Worm (Caenorhabditis elegans) whole organism, mixed stage, embryonic: ENCODE results near the gene mboa-3.

Experiments used
- M03D4.4 ChIP-seq: sonication (generic microtip); optimal IDR thresholded peaks from 2 replicates; lab custom pipeline; 2017; ENCODE audit warnings: mild to moderate bottlenecking, missing genetic modification characterization, missing compliant biosample characterization
- blmp-1 ChIP-seq: fragments of 150-350 bp; optimal IDR thresholded peaks from 2 replicates; lab custom pipeline; 2014; ENCODE audit warnings: missing biosample characterization, missing genetic modification characterization
- ceh-39 ChIP-seq: fragments of 150-350 bp; optimal IDR thresholded peaks from 2 replicates; lab custom pipeline; 2014; ENCODE audit warnings: missing biosample characterization, missing genetic modification characterization
- ceh-83 ChIP-seq: fragments of 200-800 bp; sonication (Bioruptor generic); optimal IDR thresholded peaks from 2 replicates; lab custom pipeline; 2018; ENCODE audit warnings: mild to moderate bottlenecking, missing genetic modification characterization, missing compliant biosample characterization
- ces-1 ChIP-seq: fragments of 150-350 bp; optimal IDR thresholded peaks from 2 replicates; lab custom pipeline; 2014; ENCODE audit warnings: missing biosample characterization, missing genetic modification reagents, missing genetic modification characterization
- elt-1 ChIP-seq: sonication (generic microtip); optimal IDR thresholded peaks from 2 replicates; lab custom pipeline; 2017; ENCODE audit warnings: missing genetic modification characterization, mild to moderate bottlenecking, missing compliant biosample characterization, antibody characterized with exemption, moderate library complexity, borderline replicate concordance; ENCODE audit not compliant: insufficient read depth
- elt-3 ChIP-seq: fragments of 150-350 bp; optimal IDR thresholded peaks from 2 replicates; lab custom pipeline; 2014; ENCODE audit warnings: missing biosample characterization, missing genetic modification characterization
- flh-1 ChIP-seq: fragments of 200-800 bp; sonication (Bioruptor generic); optimal IDR thresholded peaks from 2 replicates; lab custom pipeline; 2018; ENCODE audit warnings: mild to moderate bottlenecking, missing genetic modification characterization, moderate library complexity, missing compliant biosample characterization
- ham-2 ChIP-seq: fragments of 200-800 bp; sonication (Bioruptor generic); optimal IDR thresholded peaks from 2 replicates; lab custom pipeline; 2018; ENCODE audit warnings: mild to moderate bottlenecking, missing genetic modification characterization, missing compliant biosample characterization
- hlh-1 ChIP-seq: fragments of 150-350 bp; optimal IDR thresholded peaks from 2 replicates; lab custom pipeline; 2014; ENCODE audit warnings: missing biosample characterization, missing genetic modification reagents, missing genetic modification characterization
- lin-32 ChIP-seq: fragments of 200-800 bp; sonication (Bioruptor generic); optimal IDR thresholded peaks from 2 replicates; lab custom pipeline; 2018; ENCODE audit warnings: mild to moderate bottlenecking, missing genetic modification characterization, missing compliant biosample characterization
- lsy-2 ChIP-seq: fragments of 150-350 bp; optimal IDR thresholded peaks from 2 replicates; lab custom pipeline; 2014; ENCODE audit warnings: missing biosample characterization, missing genetic modification characterization
- mab-5 ChIP-seq: fragments of 150-350 bp; optimal IDR thresholded peaks from 2 replicates; lab custom pipeline; 2014; ENCODE audit warnings: missing biosample characterization, missing genetic modification characterization
- mep-1 ChIP-seq: fragments of 150-350 bp; optimal IDR thresholded peaks from 2 replicates; lab custom pipeline; 2017; ENCODE audit warnings: missing biosample characterization, missing genetic modification reagents, missing genetic modification characterization, inconsistent platforms
- mls-2 ChIP-seq: sonication (generic microtip); optimal IDR thresholded peaks from 2 replicates; lab custom pipeline; 2016; ENCODE audit warnings: mild to moderate bottlenecking, missing genetic modification characterization, moderate library complexity, missing compliant biosample characterization
- nhr-76 ChIP-seq: sonication (generic microtip); optimal IDR thresholded peaks from 2 replicates; lab custom pipeline; 2017; ENCODE audit warnings: missing biosample characterization, missing genetic modification characterization
- pha-4 ChIP-seq: fragments of 150-350 bp; optimal IDR thresholded peaks from 2 replicates; lab custom pipeline; 2018; ENCODE audit warnings: missing biosample characterization, missing genetic modification reagents, missing genetic modification characterization
- sem-2 ChIP-seq: fragments of 200-800 bp; sonication (Bioruptor generic); optimal IDR thresholded peaks from 2 replicates; lab custom pipeline; 2018; ENCODE audit warnings: mild to moderate bottlenecking, missing genetic modification characterization, missing compliant biosample characterization
- snpc-4 ChIP-seq: fragments of 150-350 bp; optimal IDR thresholded peaks from 2 replicates; lab custom pipeline; 2014; ENCODE audit warnings: missing biosample characterization, missing genetic modification characterization
- sptf-1 ChIP-seq: sonication (generic microtip); optimal IDR thresholded peaks from 2 replicates; lab custom pipeline; 2017; ENCODE audit warnings: mild to moderate bottlenecking, missing genetic modification characterization, moderate library complexity, missing compliant biosample characterization
- unc-120 ChIP-seq: sonication (generic microtip); optimal IDR thresholded peaks from 2 replicates; lab custom pipeline; 2017; ENCODE audit warnings: missing genetic modification characterization, missing compliant biosample characterization; ENCODE audit not compliant: poor library complexity, severe bottlenecking
- unc-39 ChIP-seq: fragments of 150-350 bp; optimal IDR thresholded peaks from 2 replicates; lab custom pipeline; 2014; ENCODE audit warnings: missing biosample characterization, missing genetic modification characterization
- unc-62 ChIP-seq: fragments of 150-350 bp; optimal IDR thresholded peaks from 2 replicates; lab custom pipeline; 2014; ENCODE audit warnings: missing biosample characterization, missing genetic modification reagents, missing genetic modification characterization
- zip-8 ChIP-seq: fragments of 150-350 bp; optimal IDR thresholded peaks from 2 replicates; lab custom pipeline; 2014; ENCODE audit warnings: missing biosample characterization, missing genetic modification characterization
- ztf-11 ChIP-seq: fragments of 150-350 bp; optimal IDR thresholded peaks from 2 replicates; lab custom pipeline; 2014; ENCODE audit warnings: missing biosample characterization, missing genetic modification characterization

The mboa-3 gene

ce11 chrX:5515459-5515858 lies 7.2 kb downstream of the mboa-3 start:
- TF ChIP-seq ces-1 (GFP tag; lab: Kevin White, UChicago) (peak; percentile 92), sptf-1 (tag; lab: Kevin White, UChicago) (no peak), lin-32 (GFP tag; lab: Kevin White, UChicago) (no peak)

- TF ChIP-seq mls-2 (tag; lab: Kevin White, UChicago) (no peak), mab-5 (tag; lab: Kevin White, UChicago) (no peak)
Measured at ce11 chrX:5514984-5515383, 7.6 kb downstream of the mboa-3 start, which contains the start of gene T23F2.4. T23F2.4 (minus strand) TSS chrX:5515084.

DNA sequence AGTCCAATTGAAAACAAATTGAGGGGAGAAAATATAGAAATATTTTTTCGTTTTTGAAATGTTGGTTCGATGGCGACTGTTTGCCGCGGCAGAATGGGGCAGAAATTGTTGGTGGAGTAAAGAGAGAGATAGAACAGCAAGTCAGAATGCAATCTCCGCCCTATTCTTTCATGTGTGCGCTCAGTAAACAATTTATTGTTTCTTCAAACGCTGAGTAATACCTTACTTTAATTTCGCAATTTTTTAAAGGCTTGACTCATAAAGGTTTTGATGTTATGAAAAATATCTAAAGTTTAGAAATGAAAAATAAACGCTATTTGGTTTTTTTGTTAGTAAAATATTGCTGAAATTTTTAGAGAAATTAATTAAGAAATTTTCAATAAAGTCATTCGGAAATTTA lies 8.3 kb downstream of the mboa-3 start:
- TF ChIP-seq ceh-39 (tag; lab: Kevin White, UChicago) (no peak), hlh-1 (tag; lab: Kevin White, UChicago) (no peak), M03D4.4 (no peak), snpc-4 (tag; lab: Kevin White, UChicago) (no peak), pha-4 (tag; lab: Kevin White, UChicago) (no peak), ceh-83 (GFP tag; lab: Kevin White, UChicago) (no peak), ces-1 (GFP tag; lab: Kevin White, UChicago) (peak; percentile 31)

DNA sequence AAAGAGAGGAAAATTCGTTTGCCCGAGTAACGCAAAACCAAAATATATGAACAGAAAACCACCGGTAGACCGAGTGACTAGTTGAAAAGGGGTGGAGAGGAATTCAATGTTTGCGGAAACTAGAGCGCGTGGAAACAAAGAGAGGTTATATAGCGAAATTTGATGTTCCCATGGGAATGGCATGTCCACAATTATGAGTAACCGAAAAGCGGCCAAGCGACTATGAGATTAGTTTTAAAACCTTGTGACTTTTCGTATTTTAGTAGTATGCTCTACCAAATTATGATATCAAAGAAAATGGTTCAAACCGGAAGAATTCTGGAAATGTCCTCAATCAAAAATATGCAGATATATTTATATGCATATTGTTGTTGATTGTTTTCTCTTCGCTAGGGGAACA lies 9.9 kb downstream of the mboa-3 start:
- TF ChIP-seq ces-1 (GFP tag; lab: Kevin White, UChicago) (peak; percentile 35), sptf-1 (tag; lab: Kevin White, UChicago) (no peak)

DNA sequence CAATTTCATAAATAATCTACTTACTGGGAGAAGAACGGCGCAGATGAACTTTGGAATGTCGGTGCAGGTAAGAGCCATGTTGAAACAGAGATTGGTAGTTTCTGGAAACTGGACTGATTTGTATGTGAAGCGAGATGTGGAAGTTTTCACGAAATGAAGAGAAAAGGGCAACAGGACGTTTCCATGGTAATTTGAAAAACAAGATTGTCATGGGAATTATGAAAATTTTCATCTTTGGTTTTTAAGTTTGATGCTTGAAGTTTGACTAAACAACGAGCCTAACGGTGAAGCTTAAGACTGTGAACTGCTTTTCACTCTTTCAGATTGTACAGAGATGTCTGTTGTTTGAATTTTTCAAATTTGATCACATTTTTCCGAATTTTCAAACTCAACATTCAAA lies 10.4 kb downstream of the mboa-3 start, which contains the start of gene T23F2.3:
Gene T23F2.3, minus strand, starts transcription at position 101 of the 400 bp plus-strand sequence.
- TF ChIP-seq snpc-4 (tag; lab: Kevin White, UChicago), result no peak
- no peak for TF ChIP-seq lsy-2
- TF ChIP-seq sem-2 (GFP tag; lab: Kevin White, UChicago), result no peak

DNA sequence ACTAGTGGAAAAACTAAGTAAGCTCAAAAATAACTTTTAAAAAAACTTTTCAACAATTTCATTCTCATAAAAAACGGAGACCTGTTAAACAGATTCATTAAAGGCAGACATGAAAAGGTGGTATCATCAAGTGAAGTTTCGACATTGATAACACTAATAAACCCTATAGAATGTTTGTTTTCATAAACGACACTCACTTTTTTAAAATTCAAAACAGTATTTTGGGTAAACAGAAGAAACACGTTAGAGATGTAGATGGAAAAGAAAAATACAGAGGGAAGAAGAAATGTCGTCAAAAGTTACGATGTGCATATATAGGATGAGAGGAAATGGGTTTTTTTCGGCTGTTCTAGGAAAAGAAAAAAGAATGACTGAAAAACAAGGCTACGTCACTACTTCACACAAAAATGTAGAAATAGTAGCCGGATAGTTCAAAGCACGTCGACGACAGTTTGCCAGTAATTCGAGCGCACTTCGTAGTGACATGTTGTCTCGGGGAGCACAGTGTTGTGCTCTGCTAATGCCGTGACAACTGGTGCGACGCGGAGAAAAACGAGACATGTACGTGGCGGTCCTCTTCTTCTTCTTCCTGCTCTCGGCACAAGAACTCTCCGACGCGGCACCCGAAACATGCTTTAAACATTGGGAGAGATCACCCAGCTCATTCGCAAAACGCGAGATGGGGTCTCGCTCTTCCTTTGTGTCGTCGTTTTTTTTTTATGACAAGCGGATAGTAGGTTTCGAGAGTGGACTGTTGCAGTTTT lies 13.3 kb downstream of the mboa-3 start:
- TF ChIP-seq hlh-1 (tag; lab: Kevin White, UChicago), result peak; percentile 63
- TF ChIP-seq mep-1, result no peak

DNA sequence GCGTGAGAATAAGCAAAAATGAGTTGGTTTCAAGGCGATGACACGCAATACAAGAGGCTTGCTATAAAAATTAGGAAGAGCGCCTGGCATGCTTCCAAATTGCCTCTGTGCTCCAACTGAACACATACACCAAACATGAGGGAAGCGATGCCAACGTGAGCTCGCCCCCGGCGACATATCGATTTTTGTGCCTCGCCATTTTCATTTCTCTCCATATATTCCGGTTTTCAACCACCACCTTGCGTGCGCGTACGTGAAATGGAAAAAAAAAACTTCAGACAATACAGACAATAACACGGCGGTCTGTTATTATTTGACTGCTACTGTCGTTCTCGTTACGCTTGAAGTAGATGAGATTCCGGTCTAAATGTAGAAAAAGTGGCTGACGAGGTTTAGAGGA lies 14.7 kb downstream of the mboa-3 start:
- no peak for TF ChIP-seq unc-120 (tag; lab: Kevin White, UChicago)
- no peak for TF ChIP-seq blmp-1 (tag; lab: Kevin White, UChicago)
- no peak for TF ChIP-seq sptf-1 (tag; lab: Kevin White, UChicago)

- peak; percentile 57 for TF ChIP-seq unc-120 (tag; lab: Kevin White, UChicago)
- TF ChIP-seq flh-1 (GFP tag; lab: Kevin White, UChicago), result no peak
- peak; percentile 64 for TF ChIP-seq unc-62 (GFP tag; lab: Kevin White, UChicago)
Measured at ce11 chrX:5506432-5506977, 16.1 kb downstream of the mboa-3 start.

DNA sequence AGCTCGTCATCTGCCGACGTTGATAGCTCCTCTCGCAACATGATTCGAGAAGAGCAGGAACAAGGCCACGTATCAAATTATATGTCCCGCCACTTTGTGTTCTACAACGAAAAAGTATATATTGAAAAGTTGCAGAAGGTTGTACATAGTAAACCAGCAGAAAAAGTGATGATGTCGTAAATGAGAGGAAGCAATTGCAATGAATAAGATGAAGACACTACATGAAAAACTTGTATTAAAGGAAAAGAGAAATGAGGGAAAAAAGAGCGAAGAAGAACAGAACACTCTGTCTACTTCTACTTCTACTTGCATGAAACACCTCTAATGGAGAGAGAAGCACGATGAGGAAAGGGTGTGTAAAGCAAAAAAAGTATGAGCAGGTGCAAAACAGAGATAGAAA lies 17.5 kb downstream of the mboa-3 start, which contains the start of gene T23F2.2:
Gene T23F2.2, minus strand, starts transcription at position 101 of the 400 bp plus-strand sequence.
- TF ChIP-seq snpc-4 (tag; lab: Kevin White, UChicago), result no peak
- TF ChIP-seq sem-2 (GFP tag; lab: Kevin White, UChicago), result no peak
- TF ChIP-seq ceh-83 (GFP tag; lab: Kevin White, UChicago), result no peak
- TF ChIP-seq elt-1 (tag; lab: Kevin White, UChicago), result no peak
- TF ChIP-seq ztf-11 (tag; lab: Kevin White, UChicago), result no peak
- no peak for TF ChIP-seq ham-2 (GFP tag; lab: Kevin White, UChicago)
- no peak for TF ChIP-seq zip-8 (tag; lab: Kevin White, UChicago)
- TF ChIP-seq unc-39 (tag; lab: Kevin White, UChicago), result no peak
- no peak for TF ChIP-seq unc-62 (GFP tag; lab: Kevin White, UChicago)
- no peak for TF ChIP-seq elt-3 (tag; lab: Kevin White, UChicago)
- no peak for TF ChIP-seq nhr-76 (tag; lab: Kevin White, UChicago)
- TF ChIP-seq mep-1, result no peak
- TF ChIP-seq mls-2 (tag; lab: Kevin White, UChicago), result no peak
- TF ChIP-seq unc-120 (tag; lab: Kevin White, UChicago), result no peak
- no peak for TF ChIP-seq lsy-2
- TF ChIP-seq mab-5 (tag; lab: Kevin White, UChicago), result no peak
